Worm (Caenorhabditis elegans): Measurements from ENCODE around the gene Y57G11C.42.

DNA sequence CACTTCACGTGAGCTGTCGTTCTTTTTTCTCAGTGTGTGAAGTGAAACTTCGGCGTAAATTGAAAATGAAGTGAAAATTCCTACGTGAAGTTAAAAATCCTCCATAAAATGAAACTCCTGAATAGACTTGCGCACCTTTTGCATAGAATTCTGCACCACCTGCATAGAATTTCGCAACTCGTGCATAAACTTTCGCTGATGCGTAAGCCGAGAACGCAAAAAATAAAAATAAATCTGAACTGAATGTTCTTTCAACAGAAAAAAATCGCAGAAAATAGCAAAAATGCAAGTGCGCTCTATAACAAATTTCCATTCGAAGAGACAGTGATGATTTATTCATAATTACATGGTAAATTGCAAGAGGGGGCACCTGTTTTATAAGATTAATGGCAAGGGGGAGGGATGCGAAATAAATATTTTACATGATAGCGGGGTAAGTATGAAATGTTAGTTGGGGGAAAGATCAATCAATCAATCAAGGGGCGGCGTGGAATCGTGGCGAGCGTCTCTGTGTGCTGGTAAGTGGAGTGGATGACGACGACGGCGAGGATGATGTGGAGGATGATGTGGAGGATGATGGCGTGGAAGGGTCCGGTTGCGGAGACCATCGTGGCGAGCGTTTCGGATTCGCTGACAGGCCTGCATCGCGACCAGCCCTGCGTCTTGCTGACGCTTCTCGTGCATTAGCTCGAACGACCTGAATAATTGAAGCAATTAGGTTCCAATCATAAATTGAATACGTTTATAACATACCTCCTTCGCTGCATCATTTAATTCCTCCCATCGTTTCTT, 45.2 kb downstream of the Y57G11C.42 start, which contains the start of gene Y57G11C.36:
- TF ChIP-seq tra-4 (tag; optimal IDR thresholded peaks at IDR 0.05), result no peak
- TF ChIP-seq hmbx-1 (tag; optimal IDR thresholded peaks at IDR 0.05), result no peak
- TF ChIP-seq scrt-1 (GFP tag; IDR thresholded peaks at IDR 0.05), result no peak
- no peak for TF ChIP-seq sea-1 (GFP tag; conservative IDR thresholded peaks at IDR 0.05)
- TF ChIP-seq ama-1 (optimal IDR thresholded peaks at IDR 0.05), result no peak
- no peak for TF ChIP-seq F13C5.2 (tag; optimal IDR thresholded peaks at IDR 0.05)
- no peak for TF ChIP-seq B0310.2 (tag; optimal IDR thresholded peaks at IDR 0.05)
- no peak for TF ChIP-seq ceh-13 (GFP tag; optimal IDR thresholded peaks at IDR 0.05)
- no peak for TF ChIP-seq tbx-11 (GFP tag; IDR thresholded peaks at IDR 0.05)
- TF ChIP-seq ceh-36 (tag; optimal IDR thresholded peaks at IDR 0.05), result no peak
- no peak for TF ChIP-seq pes-1 (GFP tag; IDR thresholded peaks at IDR 0.05)
- no peak for TF ChIP-seq hmg-4 (GFP tag; optimal IDR thresholded peaks at IDR 0.05)
- TF ChIP-seq aly-1 (tag; optimal IDR thresholded peaks at IDR 0.05), result no peak
- TF ChIP-seq tbx-37 (GFP tag; conservative IDR thresholded peaks at IDR 0.05), result no peak

Data from whole organism, early embryonic.